Worm (Caenorhabditis elegans): Measurements from ENCODE around the gene rpn-7.

- TF ChIP-seq unc-62 (GFP tag; optimal IDR thresholded peaks at IDR 0.05 in 1 of 2) (no peak), unc-62 (tag; optimal IDR thresholded peaks at IDR 0.05) (no peak), nhr-76 (tag; optimal IDR thresholded peaks at IDR 0.05) (no peak), ces-1 (GFP tag; optimal IDR thresholded peaks at IDR 0.05) (no peak), ceh-82 (tag; optimal IDR thresholded peaks at IDR 0.05) (no peak), nhr-10 (tag; optimal IDR thresholded peaks at IDR 0.05) (no peak), nhr-11 (tag; optimal IDR thresholded peaks at IDR 0.05) (no peak), dpl-1 (GFP tag; optimal IDR thresholded peaks at IDR 0.05) (no peak), mxl-3 (GFP tag; optimal IDR thresholded peaks at IDR 0.05) (no peak), attf-4 (tag; optimal IDR thresholded peaks at IDR 0.05) (no peak), fkh-10 (GFP tag; optimal IDR thresholded peaks at IDR 0.05) (no peak), F37D6.2 (tag; optimal IDR thresholded peaks at IDR 0.05) (no peak)
Observed at ce11 chrIV:9268916-9269315, 47.5 kb upstream of the rpn-7 start.

Data from whole organism, L4 larva.